Worm (Caenorhabditis elegans) whole organism, L3 larva: ENCODE data around the gene bus-17.

Source experiments
- elt-1 ChIP-seq: fragments of 150-350 bp; optimal IDR thresholded peaks from 2 replicates; lab custom pipeline; 2014; ENCODE audit warnings: missing biosample characterization, missing genetic modification characterization
- nhr-11 ChIP-seq: fragments of 150-350 bp; optimal IDR thresholded peaks from 2 replicates; lab custom pipeline; 2014; ENCODE audit warnings: missing biosample characterization, missing genetic modification characterization
- nhr-12 ChIP-seq: fragments of 150-350 bp; optimal IDR thresholded peaks from 2 replicates; lab custom pipeline; 2014; ENCODE audit warnings: missing biosample characterization, missing genetic modification characterization
- nhr-237 ChIP-seq: fragments of 150-350 bp; optimal IDR thresholded peaks from 2 replicates; lab custom pipeline; 2014; ENCODE audit warnings: missing biosample characterization, missing genetic modification characterization
- nhr-77 ChIP-seq: fragments of 150-350 bp; optimal IDR thresholded peaks from 2 replicates; lab custom pipeline; 2014; ENCODE audit warnings: missing biosample characterization, missing genetic modification characterization
- snpc-4 ChIP-seq: fragments of 150-350 bp; optimal IDR thresholded peaks from 2 replicates; lab custom pipeline; 2014; ENCODE audit warnings: missing biosample characterization, missing genetic modification characterization
- unc-39 ChIP-seq: sonication (generic microtip); optimal IDR thresholded peaks from 4 replicates; lab custom pipeline; 2017; ENCODE audit warnings: missing biosample characterization, missing genetic modification characterization
- unc-62 ChIP-seq: fragments of 150-350 bp; sonication (generic microtip); optimal IDR thresholded peaks from 4 replicates; lab custom pipeline; 2014; ENCODE audit warnings: missing biosample characterization, missing genetic modification reagents, missing genetic modification characterization
- ztf-11 ChIP-seq: fragments of 150-350 bp; optimal IDR thresholded peaks from 2 replicates; lab custom pipeline; 2014; ENCODE audit warnings: missing biosample characterization, missing genetic modification characterization

ce11 chrX:15773262-15773908 lies 7.2 kb upstream of the bus-17 start, which contains the start of gene Y7A5A.13:
- no peak for TF ChIP-seq nhr-237 (tag; lab: Kevin White, UChicago)
- no peak for TF ChIP-seq nhr-11 (tag; lab: Kevin White, UChicago)
- no peak for TF ChIP-seq elt-1 (tag; lab: Kevin White, UChicago)
- no peak for TF ChIP-seq nhr-77 (tag; lab: Kevin White, UChicago)
- no peak for TF ChIP-seq unc-39 (tag; lab: Kevin White, UChicago)
- no peak for TF ChIP-seq nhr-12 (tag; lab: Kevin White, UChicago)
- TF ChIP-seq unc-62 (GFP tag; lab: Kevin White, UChicago) = no peak
- TF ChIP-seq snpc-4 (tag; lab: Kevin White, UChicago) = no peak
- no peak for TF ChIP-seq ztf-11 (tag; lab: Kevin White, UChicago)
